Worm (Caenorhabditis elegans): ENCODE results near the gene dlat-1.

ce11 chrV:14421325-14421724 is 25.8 kb downstream of the dlat-1 start, which contains the start of gene dhs-22:
- TF ChIP-seq snpc-4 (tag; optimal IDR thresholded peaks at IDR 0.05) (no peak), nhr-10 (tag; optimal IDR thresholded peaks at IDR 0.05) (no peak), lin-13 (GFP tag; optimal IDR thresholded peaks at IDR 0.05) (no peak), ztf-11 (tag; optimal IDR thresholded peaks at IDR 0.05) (no peak)
